ENCODE assay signal across 5 fruit fly cellular contexts in the genomic region with DNA sequence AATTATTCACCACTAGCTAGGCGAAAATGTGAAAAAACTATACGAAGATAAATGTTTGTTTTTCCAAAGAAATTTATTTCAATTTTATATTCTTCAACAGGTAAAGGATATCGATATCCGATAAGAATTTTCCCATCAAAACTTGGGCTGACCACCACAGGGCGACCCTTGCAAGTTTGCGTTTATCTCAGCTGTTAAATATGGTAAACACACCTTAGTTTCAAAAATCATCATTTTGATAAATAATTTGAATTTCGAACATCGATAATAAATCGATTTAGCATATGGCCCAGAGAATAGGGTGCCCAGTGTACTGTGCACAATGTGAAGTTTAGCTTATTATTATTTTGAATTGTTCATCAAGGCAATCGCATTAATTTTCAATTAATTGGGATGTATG.
TF ChIP-seq lines count a peak whose summit lies in the region.

CG15443 (minus strand) TSS at position 125 of the 400 bp plus-strand sequence.
Paris (plus strand) TSS at position 289 of the 400 bp plus-strand sequence.

- TF ChIP-seq CTCF in whole organism, embryonic (GFP tag; optimal IDR thresholded peaks at IDR 0.05; lab: Kevin White, UChicago) = no peak

TF ChIP-seq in whole organism, adult, 20 proteins besides CTCF, POLR2A, EP300 and RAD21:
- TF ChIP-seq Crg-1 (GFP tag; optimal IDR thresholded peaks at IDR 0.05; lab: Kevin White, UChicago) (peak; percentile 34), bab1 (GFP tag; optimal IDR thresholded peaks at IDR 0.05; lab: Kevin White, UChicago) (no peak)

TF ChIP-seq in whole organism, embryonic, 481 proteins besides CTCF, POLR2A, EP300 and RAD21 (continues in another document):
- TF ChIP-seq Sry-β (GFP tag; optimal IDR thresholded peaks at IDR 0.05; lab: Kevin White, UChicago) = peak; percentile 2
- TF ChIP-seq CG8281 (tag; optimal IDR thresholded peaks at IDR 0.05; lab: Kevin White, UChicago) = no peak
- TF ChIP-seq ash1 (GFP tag; optimal IDR thresholded peaks at IDR 0.05; lab: Kevin White, UChicago) = no peak
- TF ChIP-seq Fer3 (tag; optimal IDR thresholded peaks at IDR 0.05; lab: Kevin White, UChicago) = peak; percentile 15
- no peak for TF ChIP-seq abd-A (tag; optimal IDR thresholded peaks at IDR 0.05; lab: Kevin White, UChicago)
- peak; percentile 42 for TF ChIP-seq BEAF-32 (GFP tag; optimal IDR thresholded peaks at IDR 0.05; lab: Kevin White, UChicago)
- peak; percentile 77 for TF ChIP-seq Dref (GFP tag; IDR thresholded peaks at IDR 0.05; lab: Robert Waterston, UW)
- 0 out of 3 replicates have a peak, but pooled peaks have one; percentile 33 for TF ChIP-seq CG2199 (GFP tag; IDR thresholded peaks at IDR 0.05; lab: Robert Waterston, UW)
- TF ChIP-seq MESR4 (GFP tag; optimal IDR thresholded peaks at IDR 0.05; lab: Kevin White, UChicago) = peak; percentile 2
- TF ChIP-seq so (GFP tag; IDR thresholded peaks at IDR 0.05; lab: Robert Waterston, UW) = no peak
- TF ChIP-seq CG33557 (GFP tag; optimal IDR thresholded peaks at IDR 0.05; lab: Kevin White, UChicago) = peak; percentile 35
- peak; percentile 100 for TF ChIP-seq tna (GFP tag; IDR thresholded peaks at IDR 0.05; lab: Robert Waterston, UW; ENCODE audit: partially characterized antibody)
- TF ChIP-seq CG7839 (tag; optimal IDR thresholded peaks at IDR 0.05; lab: Kevin White, UChicago) = peak; percentile 16
- TF ChIP-seq CG6689 (GFP tag; IDR thresholded peaks at IDR 0.05; lab: Robert Waterston, UW) = no peak
- TF ChIP-seq NfI (GFP tag; optimal IDR thresholded peaks at IDR 0.05; lab: Kevin White, UChicago) = peak; percentile 16
- TF ChIP-seq CG15514 (GFP tag; optimal IDR thresholded peaks at IDR 0.05; lab: Kevin White, UChicago) = peak; percentile 54
- no peak for TF ChIP-seq Mad (GFP tag; optimal IDR thresholded peaks at IDR 0.05; lab: Kevin White, UChicago)
- no peak for TF ChIP-seq CG7745 (tag; optimal IDR thresholded peaks at IDR 0.05; lab: Kevin White, UChicago)
- TF ChIP-seq Trl (optimal IDR thresholded peaks at IDR 0.05; lab: Kevin White, UChicago) = no peak
- no peak for TF ChIP-seq Trl (GFP tag; optimal IDR thresholded peaks at IDR 0.05; lab: Kevin White, UChicago)
- TF ChIP-seq twi (tag; optimal IDR thresholded peaks at IDR 0.05; lab: Kevin White, UChicago) = peak; percentile 7

TF ChIP-seq in whole organism, prepupa, 60 proteins besides CTCF, POLR2A, EP300 and RAD21:
- TF ChIP-seq Eip78C (GFP tag; lab: Kevin White, UChicago) (peak; percentile 32), lz (GFP tag; optimal IDR thresholded peaks at IDR 0.05; lab: Kevin White, UChicago) (no peak), fkh (GFP tag; optimal IDR thresholded peaks at IDR 0.05; lab: Kevin White, UChicago) (peak; percentile 36)

TF ChIP-seq in whole organism, pupa, 21 proteins besides CTCF, POLR2A, EP300 and RAD21:
- no peak for TF ChIP-seq CG32121 (GFP tag; IDR thresholded peaks at IDR 0.05; lab: Robert Waterston, UW)
- no peak for TF ChIP-seq Snoo (tag; optimal IDR thresholded peaks at IDR 0.05; lab: Kevin White, UChicago)
- TF ChIP-seq CG12605 (GFP tag; IDR thresholded peaks at IDR 0.05; lab: Robert Waterston, UW) = 0 out of 2 replicates have a peak, but pooled peaks have one; percentile 39
- no peak for TF ChIP-seq Pif1B (GFP tag; optimal IDR thresholded peaks at IDR 0.05; lab: Kevin White, UChicago)
TF ChIP-seq in whole organism, pupa: peak in this region for 1.

TF ChIP-seq in whole organism, wandering third instar larva, 38 proteins besides CTCF, POLR2A, EP300 and RAD21:
- TF ChIP-seq tai (GFP tag; optimal IDR thresholded peaks at IDR 0.05; lab: Kevin White, UChicago) (no peak), Hnf4 (GFP tag; optimal IDR thresholded peaks at IDR 0.05; lab: Kevin White, UChicago) (no peak), Jra (GFP tag; optimal IDR thresholded peaks at IDR 0.05; lab: Kevin White, UChicago) (no peak), sage (GFP tag; optimal IDR thresholded peaks at IDR 0.05; lab: Kevin White, UChicago) (no peak), Rel (GFP tag; optimal IDR thresholded peaks at IDR 0.05; lab: Kevin White, UChicago) (no peak), Rel (tag; optimal IDR thresholded peaks at IDR 0.05; lab: Kevin White, UChicago) (peak; percentile 32), h (GFP tag; optimal IDR thresholded peaks at IDR 0.05; lab: Kevin White, UChicago) (no peak), dsf (GFP tag; optimal IDR thresholded peaks at IDR 0.05; lab: Kevin White, UChicago; ENCODE audit: borderline replicate concordance) (no peak), CG9705 (GFP tag; optimal IDR thresholded peaks at IDR 0.05; lab: Kevin White, UChicago) (peak; percentile 14), psq (GFP tag; optimal IDR thresholded peaks at IDR 0.05; lab: Kevin White, UChicago) (no peak), foxo (GFP tag; optimal IDR thresholded peaks at IDR 0.05; lab: Kevin White, UChicago) (no peak)
